Fruit fly (Drosophila melanogaster) whole organism, embryonic: ENCODE data around the gene CG16789.

Experiments
- Abd-B ChIP-seq: fragments of 200-800 bp; sonication (Bioruptor generic); optimal IDR thresholded peaks from 2 replicates; lab custom pipeline; 2018; ENCODE audit warnings: missing biosample characterization, mild to moderate bottlenecking, missing genetic modification characterization, moderate library complexity
- BEAF-32 ChIP-seq: fragments of 200-800 bp; sonication (Bioruptor generic); optimal IDR thresholded peaks from 3 replicates; lab custom pipeline; 2017; ENCODE audit warnings: missing biosample characterization, missing genetic modification characterization, mild to moderate bottlenecking, moderate library complexity, missing genetic modification reagents
- BtbVII ChIP-seq: fragments of 200-800 bp; sonication (Bioruptor generic); optimal IDR thresholded peaks from 3 replicates; lab custom pipeline; 2017; ENCODE audit warnings: missing biosample characterization, mild to moderate bottlenecking, missing genetic modification characterization
- CG10267 ChIP-seq: fragments of 200-800 bp; sonication (Bioruptor generic); optimal IDR thresholded peaks from 2 replicates; lab custom pipeline; 2018; ENCODE audit warnings: missing biosample characterization, mild to moderate bottlenecking, missing genetic modification characterization, moderate library complexity
- CG11247 ChIP-seq: fragments of 200-800 bp; sonication (Bioruptor generic); IDR thresholded peaks from 2 replicates; pipeline ENCODE4 v1.3.6; 2022; ENCODE audit warnings: missing biosample characterization, missing genetic modification characterization
- CG13123 ChIP-seq: fragments of 200-800 bp; sonication (Bioruptor generic); optimal IDR thresholded peaks from 2 replicates; lab custom pipeline; 2016; ENCODE audit warnings: missing biosample characterization, missing genetic modification characterization
- CG15073 ChIP-seq: fragments of 200-800 bp; sonication (Bioruptor generic); optimal IDR thresholded peaks from 2 replicates; lab custom pipeline; 2016; ENCODE audit warnings: missing biosample characterization, missing genetic modification characterization
- CG15269 ChIP-seq: fragments of 200-800 bp; sonication (Bioruptor generic); optimal IDR thresholded peaks from 2 replicates; lab custom pipeline; 2018; ENCODE audit warnings: missing biosample characterization, mild to moderate bottlenecking, missing genetic modification characterization, moderate library complexity
- CG1603 ChIP-seq: fragments of 200-800 bp; sonication (Bioruptor generic); optimal IDR thresholded peaks from 2 replicates; lab custom pipeline; 2019; ENCODE audit warnings: missing biosample characterization, mild to moderate bottlenecking, missing genetic modification characterization, moderate library complexity
- CG17186 ChIP-seq: fragments of 200-800 bp; sonication (Bioruptor generic); optimal IDR thresholded peaks from 3 replicates; lab custom pipeline; 2017; ENCODE audit warnings: missing biosample characterization, missing genetic modification reagents, missing genetic modification characterization
- CG17829 ChIP-seq: fragments of 200-800 bp; optimal IDR thresholded peaks from 2 replicates; lab custom pipeline; 2019; ENCODE audit warnings: missing biosample characterization, mild to moderate bottlenecking, missing genetic modification characterization, moderate library complexity
- CG3281 ChIP-seq: fragments of 200-800 bp; sonication (Bioruptor generic); optimal IDR thresholded peaks from 3 replicates; lab custom pipeline; 2017; ENCODE audit warnings: missing biosample characterization, mild to moderate bottlenecking, missing genetic modification characterization
- CG33557 ChIP-seq: fragments of 200-800 bp; sonication (Bioruptor generic); optimal IDR thresholded peaks from 2 replicates; lab custom pipeline; 2019; ENCODE audit warnings: missing biosample characterization, mild to moderate bottlenecking, missing genetic modification characterization, moderate library complexity
- CG3726 ChIP-seq: fragments of 200-800 bp; sonication (Bioruptor generic); IDR thresholded peaks from 3 replicates; pipeline ENCODE4, ENCODE4 v1.3.6; 2022; ENCODE audit warnings: missing biosample characterization, missing genetic modification characterization
- CG42726 ChIP-seq: fragments of 200-800 bp; sonication (Bioruptor generic); IDR thresholded peaks from 2 replicates; pipeline ENCODE4 v1.3.6; 2022; ENCODE audit warnings: missing biosample characterization, missing genetic modification characterization; ENCODE audit not compliant: partially characterized antibody
- CG4854 ChIP-seq: fragments of 200-800 bp; sonication (Bioruptor generic); optimal IDR thresholded peaks from 2 replicates; lab custom pipeline; 2016; ENCODE audit warnings: missing biosample characterization, missing genetic modification characterization, inconsistent platforms
- CG6854 ChIP-seq: fragments of 200-800 bp; sonication (Bioruptor generic); optimal IDR thresholded peaks from 3 replicates; lab custom pipeline; 2017; ENCODE audit warnings: missing biosample characterization, mild to moderate bottlenecking, missing genetic modification characterization
- CG7357 ChIP-seq: fragments of 200-800 bp; sonication (Bioruptor generic); IDR thresholded peaks from 3 replicates; pipeline ENCODE4 v1.3.6; 2022; ENCODE audit warnings: missing biosample characterization, missing genetic modification characterization
- CG7786 ChIP-seq: fragments of 200-800 bp; sonication (Bioruptor generic); optimal IDR thresholded peaks from 2 replicates; lab custom pipeline; 2016; ENCODE audit warnings: missing biosample characterization, missing genetic modification characterization
- CG8281 ChIP-seq: fragments of 200-800 bp; sonication (Bioruptor generic); optimal IDR thresholded peaks from 2 replicates; lab custom pipeline; 2018; ENCODE audit warnings: missing biosample characterization, mild to moderate bottlenecking, missing genetic modification characterization, moderate library complexity
- CG8290 ChIP-seq, 3 experiments: fragments of 200-800 bp; sonication (Bioruptor generic); optimal IDR thresholded peaks; 2 replicates each; lab custom pipeline; 2016 to 2019; ENCODE audit warnings: missing biosample characterization in 3 of 3, missing genetic modification characterization in 3 of 3, mild to moderate bottlenecking in 2 of 3, moderate library complexity in 1 of 3
- CG9876 ChIP-seq: fragments of 200-800 bp; sonication (Bioruptor generic); optimal IDR thresholded peaks from 2 replicates; lab custom pipeline; 2016; ENCODE audit warnings: missing biosample characterization, missing genetic modification characterization
- CHES-1-like ChIP-seq: fragments of 200-800 bp; sonication (Bioruptor generic); optimal IDR thresholded peaks from 2 replicates; lab custom pipeline; 2016; ENCODE audit warnings: missing biosample characterization, missing genetic modification characterization
- CrebB ChIP-seq: fragments of 200-800 bp; sonication (Bioruptor generic); optimal IDR thresholded peaks from 3 replicates; lab custom pipeline; 2018; ENCODE audit warnings: missing biosample characterization, mild to moderate bottlenecking, missing genetic modification characterization
- D19A ChIP-seq: fragments of 200-800 bp; optimal IDR thresholded peaks from 3 replicates; lab custom pipeline; 2019; ENCODE audit warnings: missing biosample characterization, mild to moderate bottlenecking, missing genetic modification characterization, moderate library complexity
- Dbx ChIP-seq: fragments of 200-800 bp; sonication (Bioruptor generic); IDR thresholded peaks from 3 replicates; pipeline ENCODE4 v1.3.6; 2022; ENCODE audit warnings: missing biosample characterization, missing genetic modification characterization
- Dp ChIP-seq: fragments of 200-800 bp; sonication (Bioruptor generic); optimal IDR thresholded peaks from 2 replicates; lab custom pipeline; 2018; ENCODE audit warnings: missing biosample characterization, mild to moderate bottlenecking, missing genetic modification characterization, moderate library complexity
- ERR ChIP-seq: fragments of 200-800 bp; sonication (Bioruptor generic); optimal IDR thresholded peaks from 2 replicates; lab custom pipeline; 2016; ENCODE audit warnings: missing biosample characterization, missing genetic modification characterization
- Hand ChIP-seq: fragments of 200-800 bp; sonication (Bioruptor generic); optimal IDR thresholded peaks from 2 replicates; lab custom pipeline; 2017; ENCODE audit warnings: mild to moderate bottlenecking, missing biosample characterization, missing genetic modification reagents, missing genetic modification characterization
- HmgD ChIP-seq: fragments of 200-800 bp; sonication (Bioruptor generic); optimal IDR thresholded peaks from 3 replicates; lab custom pipeline; 2016; ENCODE audit warnings: missing biosample characterization, missing genetic modification characterization
- Med ChIP-seq: fragments of 200-800 bp; sonication (Bioruptor generic); peaks from one replicate; lab custom pipeline; 2016; ENCODE audit warnings: missing biosample characterization, missing genetic modification characterization, mild to moderate bottlenecking, inconsistent platforms, moderate library complexity
- NC2α ChIP-seq: fragments of 200-800 bp; sonication (Bioruptor generic); optimal IDR thresholded peaks from 2 replicates; lab custom pipeline; 2016; ENCODE audit warnings: missing biosample characterization, missing genetic modification characterization
- Nf-YA ChIP-seq: fragments of 200-800 bp; sonication (Bioruptor generic); IDR thresholded peaks from 2 replicates; pipeline ENCODE4 v1.3.6; 2022; ENCODE audit warnings: missing biosample characterization, missing genetic modification characterization
- Nf-YC ChIP-seq: fragments of 200-800 bp; optimal IDR thresholded peaks from 3 replicates; lab custom pipeline; 2019; ENCODE audit warnings: missing biosample characterization, mild to moderate bottlenecking, missing genetic modification characterization, moderate library complexity
- Oli ChIP-seq: fragments of 200-800 bp; sonication (Bioruptor generic); optimal IDR thresholded peaks from 2 replicates; lab custom pipeline; 2018; ENCODE audit warnings: missing biosample characterization, mild to moderate bottlenecking, missing genetic modification characterization, moderate library complexity
- PHDP ChIP-seq: fragments of 200-800 bp; sonication (Bioruptor generic); optimal IDR thresholded peaks from 3 replicates; lab custom pipeline; 2018; ENCODE audit warnings: missing biosample characterization, mild to moderate bottlenecking, missing genetic modification characterization, moderate library complexity
- Pdp1 ChIP-seq, 2 experiments: fragments of 200-800 bp; sonication (Bioruptor generic); optimal IDR thresholded peaks; 3 replicates each; lab custom pipeline; 2016; ENCODE audit warnings: missing biosample characterization in 2 of 2, missing genetic modification characterization in 2 of 2, mild to moderate bottlenecking in 1 of 2, moderate library complexity in 1 of 2
- ab ChIP-seq: fragments of 200-800 bp; sonication (Bioruptor generic); optimal IDR thresholded peaks from 2 replicates; lab custom pipeline; 2016; ENCODE audit warnings: missing biosample characterization, missing genetic modification characterization
- ci ChIP-seq: fragments of 200-800 bp; sonication (Bioruptor generic); IDR thresholded peaks from 3 replicates; pipeline ENCODE4 v1.3.6; 2022; ENCODE audit warnings: missing biosample characterization, missing genetic modification characterization
- dpn ChIP-seq, 2 experiments: fragments of 200-800 bp; sonication (Bioruptor generic); optimal IDR thresholded peaks; 3 replicates each; lab custom pipeline; 2016; ENCODE audit warnings: missing biosample characterization in 2 of 2, missing genetic modification characterization in 2 of 2
- ems ChIP-seq: fragments of 200-800 bp; sonication (Bioruptor generic); optimal IDR thresholded peaks from 3 replicates; lab custom pipeline; 2016; ENCODE audit warnings: missing biosample characterization, missing genetic modification characterization
- fd96Cb ChIP-seq: fragments of 200-800 bp; sonication (Bioruptor generic); optimal IDR thresholded peaks from 2 replicates; lab custom pipeline; 2018; ENCODE audit warnings: missing biosample characterization, mild to moderate bottlenecking, missing genetic modification characterization, moderate library complexity
- ftz-f1 ChIP-seq: fragments of 200-800 bp; sonication (Bioruptor generic); optimal IDR thresholded peaks from 2 replicates; lab custom pipeline; 2016; ENCODE audit warnings: missing biosample characterization, missing genetic modification characterization
- gce ChIP-seq: fragments of 200-800 bp; sonication (Bioruptor generic); IDR thresholded peaks from 3 replicates; pipeline ENCODE4 v1.3.6; 2022; ENCODE audit warnings: missing biosample characterization, missing genetic modification characterization
- mld ChIP-seq: fragments of 200-800 bp; sonication (Bioruptor generic); IDR thresholded peaks from 3 replicates; pipeline ENCODE4 v1.3.6; 2022; ENCODE audit warnings: missing biosample characterization, missing genetic modification characterization; ENCODE audit not compliant: partially characterized antibody
- pb ChIP-seq: fragments of 200-800 bp; sonication (Bioruptor generic); optimal IDR thresholded peaks from 3 replicates; lab custom pipeline; 2016; ENCODE audit warnings: missing biosample characterization, missing genetic modification characterization
- sc ChIP-seq, 3 experiments: fragments of >200 bp in 2 of 3; fragments of 200-800 bp in 1 of 3; sonication (Bioruptor generic) in 1 of 3; optimal IDR thresholded peaks; 2 replicates in 2 of 3; 3 replicates in 1 of 3; lab custom pipeline; 2017; ENCODE audit warnings: mild to moderate bottlenecking in 1 of 3, missing biosample characterization in 1 of 3, missing genetic modification characterization in 1 of 3, missing genetic modification reagents in 1 of 3
- sens-2 ChIP-seq: fragments of 200-800 bp; sonication (Bioruptor generic); IDR thresholded peaks from 2 replicates; pipeline ENCODE4 v1.3.6; 2022; ENCODE audit warnings: missing biosample characterization, missing genetic modification characterization
- sob ChIP-seq: fragments of 200-800 bp; sonication (Bioruptor generic); IDR thresholded peaks from 2 replicates; pipeline ENCODE4 v1.3.6; 2022; ENCODE audit warnings: missing biosample characterization, missing genetic modification characterization
- tup ChIP-seq: fragments of 200-800 bp; sonication (Bioruptor generic); optimal IDR thresholded peaks from 2 replicates; lab custom pipeline; 2016; ENCODE audit warnings: missing biosample characterization, mild to moderate bottlenecking, missing genetic modification characterization, moderate library complexity

CG16789 gene

dm6 chr3R:9600558-9600959 lies 34.6 kb downstream of the CG16789 start (continued):
- TF ChIP-seq BEAF-32 (GFP tag; lab: Kevin White, UChicago) (no peak), D19A (tag; lab: Kevin White, UChicago) (peak; percentile 39), ems (GFP tag; lab: Kevin White, UChicago) (no peak), gce (GFP tag; lab: Robert Waterston, UW) (no peak), Dp (no peak), tup (GFP tag; lab: Kevin White, UChicago) (no peak), Med (GFP tag; lab: Kevin White, UChicago) (peak; percentile 86), CG17186 (no peak), CG8290 (GFP tag; optimal IDR thresholded peaks at IDR 0.05; lab: Kevin White, UChicago) (no peak), CG8290 (tag; optimal IDR thresholded peaks at IDR 0.05; lab: Kevin White, UChicago) (peak in 1 of 2 experiments; percentile 0), Oli (tag; lab: Kevin White, UChicago) (peak; percentile 32), CG4854 (GFP tag; lab: Kevin White, UChicago) (no peak), CG1603 (tag; lab: Kevin White, UChicago) (peak; percentile 29), ERR (GFP tag; lab: Kevin White, UChicago) (no peak), NC2α (GFP tag; lab: Kevin White, UChicago) (no peak), CG7786 (no peak), CG11247 (no peak), ftz-f1 (GFP tag; lab: Kevin White, UChicago) (no peak), PHDP (tag; lab: Kevin White, UChicago) (peak; percentile 61), Abd-B (GFP tag; lab: Kevin White, UChicago) (no peak), CG8281 (tag; lab: Kevin White, UChicago) (peak; percentile 24), sens-2 (no peak), Hand (GFP tag; lab: Kevin White, UChicago) (peak; percentile 57), CG9876 (GFP tag; lab: Kevin White, UChicago) (no peak), CHES-1-like (GFP tag; lab: Kevin White, UChicago) (no peak), dpn (GFP tag; optimal IDR thresholded peaks at IDR 0.05; lab: Kevin White, UChicago) (no peak), Nf-YA (GFP tag; lab: Robert Waterston, UW) (no peak), mld (GFP tag; lab: Robert Waterston, UW) (no peak), HmgD (GFP tag; lab: Kevin White, UChicago) (no peak), CG7357 (GFP tag; lab: Robert Waterston, UW) (no peak), CG33557 (GFP tag; lab: Kevin White, UChicago) (peak; percentile 39), CG3281 (GFP tag; lab: Kevin White, UChicago) (peak; percentile 80), BtbVII (GFP tag; lab: Kevin White, UChicago) (peak; percentile 78), CG15269 (tag; lab: Kevin White, UChicago) (peak; percentile 9), Dbx (peak; percentile 65; the same call in 2 of the 3 replicates), ab (GFP tag; lab: Kevin White, UChicago) (no peak), fd96Cb (tag; lab: Kevin White, UChicago) (no peak), sob (GFP tag; lab: Robert Waterston, UW) (0 out of 2 replicates have a peak, but pooled peaks have one; percentile 38), CG15073 (no peak), sc (optimal IDR thresholded peaks at IDR 0.05; lab: Kevin White, UChicago) (no peak), sc (GFP tag; optimal IDR thresholded peaks at IDR 0.05; lab: Kevin White, UChicago) (no peak), pb (GFP tag; lab: Kevin White, UChicago) (no peak), ci (GFP tag; lab: Robert Waterston, UW) (no peak), CG3726 (GFP tag; lab: Robert Waterston, UW) (no peak), CG17829 (no peak), Nf-YC (tag; lab: Kevin White, UChicago) (no peak), CG6854 (peak; percentile 44), Pdp1 (GFP tag; optimal IDR thresholded peaks at IDR 0.05; lab: Kevin White, UChicago) (peak in 1 of 2 experiments; percentile 7), CG10267 (tag; lab: Kevin White, UChicago) (peak; percentile 3), CG13123 (GFP tag; lab: Kevin White, UChicago) (no peak), CrebB (tag; lab: Kevin White, UChicago) (no peak), CG42726 (GFP tag; lab: Robert Waterston, UW) (no peak)
